Fruit fly (Drosophila melanogaster): Measurements from ENCODE around the gene CG3961.
A peak's percentile ranks its signal among the peaks of the same experiment; 100 is the strongest.

Gene CG3961

DNA sequence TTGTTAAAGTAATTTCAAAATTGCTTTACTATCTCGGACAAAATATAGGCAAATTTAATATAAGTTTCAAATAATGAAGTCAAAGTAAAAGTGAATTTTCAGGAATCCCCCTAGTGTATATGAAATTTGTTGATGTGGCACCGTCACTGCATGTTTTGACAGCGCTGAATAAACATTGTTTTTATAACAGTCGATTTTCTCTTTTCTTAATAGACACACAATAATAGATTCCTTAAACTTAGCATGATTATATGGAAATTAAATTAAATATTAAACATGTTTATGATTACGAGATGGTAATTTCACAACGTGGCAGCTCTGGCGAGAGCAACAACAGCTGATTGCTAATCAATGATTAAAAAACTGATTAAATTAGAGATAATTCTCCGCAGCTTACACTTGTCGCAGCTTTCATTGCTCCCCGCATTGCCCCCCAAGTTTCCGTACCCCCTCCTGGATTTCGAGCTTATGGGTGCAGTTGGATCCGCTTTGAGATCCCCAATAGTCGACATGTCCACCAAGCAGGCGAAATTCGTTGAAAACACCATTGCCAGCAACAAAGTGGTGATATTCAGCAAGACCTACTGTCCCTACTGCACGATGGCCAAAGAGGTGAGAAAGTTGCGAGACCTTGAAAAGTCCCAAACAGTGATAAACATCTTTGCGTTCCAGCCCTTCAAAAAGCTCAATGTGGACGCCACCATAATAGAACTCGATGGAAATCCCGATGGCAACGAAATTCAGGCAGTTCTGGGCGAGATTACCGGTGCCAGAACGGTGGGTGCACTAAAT is 21.1 kb downstream of the CG3961 start, which contains the start of gene Grx1 (continued):
- no peak for TF ChIP-seq zen2 (GFP tag; IDR thresholded peaks at IDR 0.05; ENCODE audit: partially characterized antibody)
- TF ChIP-seq ci (GFP tag; IDR thresholded peaks at IDR 0.05): 0 out of 3 replicates have a peak, but pooled peaks have one; percentile 38
- TF ChIP-seq CG3847 (GFP tag; IDR thresholded peaks at IDR 0.05): peak; percentile 48
- no peak for TF ChIP-seq toy (GFP tag; IDR thresholded peaks at IDR 0.05)
- TF ChIP-seq CG33213 (GFP tag; optimal IDR thresholded peaks at IDR 0.05): no peak
- no peak for TF ChIP-seq CG32767 (GFP tag; IDR thresholded peaks at IDR 0.05)
- no peak for TF ChIP-seq Side (GFP tag; optimal IDR thresholded peaks at IDR 0.05)
- TF ChIP-seq Mes4 (GFP tag; optimal IDR thresholded peaks at IDR 0.05): peak; percentile 38
- peak; percentile 75 for TF ChIP-seq stwl (tag; optimal IDR thresholded peaks at IDR 0.05)
- no peak for TF ChIP-seq CG11085 (GFP tag; IDR thresholded peaks at IDR 0.05)
- TF ChIP-seq CG13624 (GFP tag; optimal IDR thresholded peaks at IDR 0.05): peak; percentile 58
- TF ChIP-seq Pdp1 (GFP tag; optimal IDR thresholded peaks at IDR 0.05): peak; percentile 43 to 92
- peak; percentile 16 for TF ChIP-seq CG15011 (GFP tag; optimal IDR thresholded peaks at IDR 0.05)
- no peak for TF ChIP-seq p53 (GFP tag; optimal IDR thresholded peaks at IDR 0.05)
- TF ChIP-seq CG4730 (GFP tag; IDR thresholded peaks at IDR 0.05): no peak
- TF ChIP-seq CG11504 (tag; optimal IDR thresholded peaks at IDR 0.05): peak; percentile 77
- no peak for TF ChIP-seq da (GFP tag; optimal IDR thresholded peaks at IDR 0.05)
- peak; percentile 67 for TF ChIP-seq vvl (GFP tag; IDR thresholded peaks at IDR 0.05)
- TF ChIP-seq BtbVII (GFP tag; optimal IDR thresholded peaks at IDR 0.05): peak; percentile 67
- TF ChIP-seq Bgb (GFP tag; IDR thresholded peaks at IDR 0.05; ENCODE audit: partially characterized antibody): no peak
- TF ChIP-seq mld (GFP tag; IDR thresholded peaks at IDR 0.05; ENCODE audit: partially characterized antibody): no peak
- TF ChIP-seq Xbp1 (GFP tag; optimal IDR thresholded peaks at IDR 0.05): peak; percentile 68
- no peak for TF ChIP-seq CG10274 (GFP tag; optimal IDR thresholded peaks at IDR 0.05)
- TF ChIP-seq gsb-n (tag; optimal IDR thresholded peaks at IDR 0.05): peak; percentile 54
- no peak for TF ChIP-seq Atf6 (GFP tag; IDR thresholded peaks at IDR 0.05)
- TF ChIP-seq insv (GFP tag; optimal IDR thresholded peaks at IDR 0.05): no peak
- peak; percentile 0 for TF ChIP-seq oc (tag; optimal IDR thresholded peaks at IDR 0.05)
- peak; percentile 33 for TF ChIP-seq odd (GFP tag; optimal IDR thresholded peaks at IDR 0.05)
- no peak for TF ChIP-seq CG12942 (GFP tag; optimal IDR thresholded peaks at IDR 0.05)
- peak; percentile 18 for TF ChIP-seq Dp (GFP tag; optimal IDR thresholded peaks at IDR 0.05)
- no peak for TF ChIP-seq CG1792 (GFP tag; optimal IDR thresholded peaks at IDR 0.05)
- no peak for TF ChIP-seq seq (GFP tag; IDR thresholded peaks at IDR 0.05)
- peak; percentile 36 for TF ChIP-seq HHEX (GFP tag; optimal IDR thresholded peaks at IDR 0.05)
- TF ChIP-seq ken (GFP tag; IDR thresholded peaks at IDR 0.05): 0 out of 3 replicates have a peak, but pooled peaks have one; percentile 37
- TF ChIP-seq nmo (GFP tag; optimal IDR thresholded peaks at IDR 0.05): peak; percentile 56
- TF ChIP-seq CG5953 (GFP tag; IDR thresholded peaks at IDR 0.05): no peak
- peak; percentile 75 for TF ChIP-seq CG15269 (tag; optimal IDR thresholded peaks at IDR 0.05)
- TF ChIP-seq Dip2 (GFP tag; IDR thresholded peaks at IDR 0.05): no peak
- TF ChIP-seq Asciz (GFP tag; optimal IDR thresholded peaks at IDR 0.05): peak; percentile 50
- TF ChIP-seq mam (GFP tag; optimal IDR thresholded peaks at IDR 0.05): peak; percentile 52
- TF ChIP-seq CG11723 (GFP tag; optimal IDR thresholded peaks at IDR 0.05): no peak
- peak; percentile 69 for TF ChIP-seq CG4424 (GFP tag; optimal IDR thresholded peaks at IDR 0.05)
- TF ChIP-seq twi (tag; optimal IDR thresholded peaks at IDR 0.05): peak; percentile 49
- TF ChIP-seq CG34376 (GFP tag; optimal IDR thresholded peaks at IDR 0.05): peak; percentile 58
- TF ChIP-seq PHDP (tag; optimal IDR thresholded peaks at IDR 0.05): peak; percentile 76
- peak; percentile 37 for TF ChIP-seq CG9437 (GFP tag; optimal IDR thresholded peaks at IDR 0.05)
- TF ChIP-seq Doc2 (GFP tag; IDR thresholded peaks at IDR 0.05): no peak
- peak; percentile 63 for TF ChIP-seq Hsf (GFP tag; optimal IDR thresholded peaks at IDR 0.05)
- TF ChIP-seq CG10654 (GFP tag; optimal IDR thresholded peaks at IDR 0.05): no peak

Data from whole organism, embryonic.